Fruit fly (Drosophila melanogaster) whole organism, wandering third instar larva: ENCODE results near the gene Hrb87F.
A peak's percentile ranks its signal among the peaks of the same experiment; 100 is the strongest.

ENCODE experiments used
- CrebA ChIP-seq: fragments of 200-800 bp; sonication (Bioruptor generic); optimal IDR thresholded peaks from 2 replicates; lab custom pipeline; 2016; ENCODE audit warnings: missing biosample characterization, mild to moderate bottlenecking, missing genetic modification characterization, borderline replicate concordance
- HLH106 ChIP-seq: fragments of 200-800 bp; optimal IDR thresholded peaks from 3 replicates; lab custom pipeline; 2019; ENCODE audit warnings: missing biosample characterization, mild to moderate bottlenecking, missing genetic modification characterization, moderate library complexity
- Hr78 ChIP-seq: fragments of >200 bp; optimal IDR thresholded peaks from 2 replicates; lab custom pipeline; 2017; ENCODE audit warnings: missing biosample characterization, missing genetic modification characterization
- Mio ChIP-seq: sonication (Bioruptor generic); optimal IDR thresholded peaks from 2 replicates; lab custom pipeline; 2016; ENCODE audit warnings: missing biosample characterization, missing genetic modification characterization
- Sp1 ChIP-seq: fragments of 200-800 bp; sonication (Bioruptor generic); optimal IDR thresholded peaks from 3 replicates; lab custom pipeline; 2019; ENCODE audit warnings: missing biosample characterization, mild to moderate bottlenecking, missing genetic modification characterization, moderate library complexity
- ey ChIP-seq: fragments of 200-800 bp; sonication (Bioruptor generic); optimal IDR thresholded peaks from 2 replicates; lab custom pipeline; 2016; ENCODE audit warnings: missing biosample characterization, missing genetic modification characterization
- foxo ChIP-seq, 2 experiments: fragments of 200-800 bp; sonication (Bioruptor generic); optimal IDR thresholded peaks; 2 replicates in 1 of 2; 3 replicates in 1 of 2; lab custom pipeline; 2016 to 2017; ENCODE audit warnings: missing biosample characterization in 2 of 2, missing genetic modification characterization in 2 of 2
- h ChIP-seq: fragments of 200-800 bp; sonication (Bioruptor generic); optimal IDR thresholded peaks from 3 replicates; lab custom pipeline; 2016; ENCODE audit warnings: missing biosample characterization, mild to moderate bottlenecking, missing genetic modification characterization
- lola ChIP-seq: fragments of >200 bp; optimal IDR thresholded peaks from 2 replicates; lab custom pipeline; 2017; ENCODE audit warnings: missing biosample characterization, missing genetic modification characterization
- pan ChIP-seq: fragments of >200 bp; optimal IDR thresholded peaks from 2 replicates; lab custom pipeline; 2017
- psq ChIP-seq: fragments of 200-800 bp; sonication (Bioruptor generic); optimal IDR thresholded peaks from 3 replicates; lab custom pipeline; 2017; ENCODE audit warnings: missing biosample characterization, mild to moderate bottlenecking, missing genetic modification characterization, moderate library complexity

DNA sequence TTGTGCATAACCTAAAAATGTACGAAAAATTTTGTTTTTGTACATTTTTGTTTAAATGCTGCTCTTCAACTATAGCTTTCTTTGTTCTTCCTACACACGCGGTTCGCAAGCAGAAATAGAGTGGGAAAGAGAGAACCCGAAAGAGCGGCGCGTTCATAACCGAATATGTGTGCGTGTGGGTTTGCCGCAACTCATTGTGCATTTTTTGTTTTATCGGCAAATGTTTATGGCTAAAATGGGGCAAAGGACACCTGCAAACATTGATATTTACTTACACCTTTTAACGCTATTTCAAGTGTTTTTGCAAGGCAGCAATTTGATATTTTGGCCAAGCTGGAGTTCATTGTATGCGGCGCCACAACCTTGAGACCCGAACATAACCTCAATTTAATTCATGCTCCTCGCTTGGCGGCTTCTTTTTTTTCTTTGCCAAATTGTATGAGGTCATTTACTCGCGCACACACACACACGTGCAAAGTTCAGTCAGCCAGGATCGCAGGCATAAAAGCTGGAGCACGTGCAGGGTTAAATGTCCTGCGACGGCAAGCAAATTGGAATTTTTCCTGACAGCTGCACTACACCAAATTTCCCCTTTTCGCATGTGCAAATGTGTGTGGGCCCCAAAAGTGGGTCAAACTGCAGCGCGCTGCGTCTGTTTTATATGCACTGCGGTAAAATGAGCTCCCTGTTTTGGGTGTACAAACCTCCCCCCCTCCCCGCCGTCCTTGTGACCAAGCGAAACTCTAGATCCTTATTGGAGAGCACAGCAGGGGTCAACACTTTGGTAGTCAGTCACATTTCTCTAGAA lies 12.4 kb downstream of the Hrb87F start:
- TF ChIP-seq Hr78 (no peak), ey (no peak), Mio (GFP tag; lab: Kevin White, UChicago) (no peak), CrebA (GFP tag; lab: Kevin White, UChicago) (no peak), foxo (GFP tag; optimal IDR thresholded peaks at IDR 0.05; lab: Kevin White, UChicago) (no peak), HLH106 (tag; lab: Kevin White, UChicago) (no peak), Sp1 (GFP tag; lab: Kevin White, UChicago) (no peak), h (GFP tag; lab: Kevin White, UChicago) (no peak), lola (GFP tag; lab: Kevin White, UChicago) (no peak), psq (GFP tag; lab: Kevin White, UChicago) (peak; percentile 90), pan (lab: Kevin White, UChicago) (no peak)
